Worm (Caenorhabditis elegans) whole organism, L1 larva: ENCODE measurements around the gene ubq-1.
A peak's percentile ranks its signal among the peaks of the same experiment; 100 is the strongest.

Experiments used
- C16A3.4 ChIP-seq: fragments of 150-350 bp; optimal IDR thresholded peaks from 2 replicates; lab custom pipeline; 2014; ENCODE audit warnings: missing biosample characterization, missing genetic modification characterization
- C34B4.2 ChIP-seq: sonication (generic microtip); optimal IDR thresholded peaks from 2 replicates; lab custom pipeline; 2017; ENCODE audit warnings: mild to moderate bottlenecking, missing genetic modification characterization, missing compliant biosample characterization
- F16B12.6 ChIP-seq: fragments of 150-350 bp; optimal IDR thresholded peaks from 2 replicates; lab custom pipeline; 2014; ENCODE audit warnings: missing biosample characterization, missing genetic modification characterization
- aha-1 ChIP-seq: fragments of 150-350 bp; optimal IDR thresholded peaks from 2 replicates; lab custom pipeline; 2014; ENCODE audit warnings: missing biosample characterization, missing genetic modification characterization
- aly-2 ChIP-seq: fragments of 150-350 bp; optimal IDR thresholded peaks from 2 replicates; lab custom pipeline; 2014; ENCODE audit warnings: missing biosample characterization, missing genetic modification characterization
- ceh-63 ChIP-seq: fragments of 200-800 bp; sonication (Bioruptor generic); optimal IDR thresholded peaks from 2 replicates; lab custom pipeline; 2018; ENCODE audit warnings: mild to moderate bottlenecking, missing genetic modification characterization, missing compliant biosample characterization
- ceh-82 ChIP-seq, 3 experiments: fragments of 150-350 bp in 1 of 3; sonication (generic microtip) in 2 of 3; optimal IDR thresholded peaks; 2 replicates each; lab custom pipeline; 2014 to 2017; ENCODE audit warnings: missing biosample characterization in 3 of 3, missing genetic modification characterization in 3 of 3
- dsc-1 ChIP-seq: sonication (generic microtip); optimal IDR thresholded peaks from 2 replicates; lab custom pipeline; 2016; ENCODE audit warnings: mild to moderate bottlenecking, missing genetic modification characterization, missing compliant biosample characterization
- efl-1 ChIP-seq, 4 experiments: fragments of 150-350 bp; optimal IDR thresholded peaks in 3 of 4; peaks in 1 of 4; 1 replicate in 1 of 4; 2 replicates in 3 of 4; lab custom pipeline; 2014; ENCODE audit warnings: missing biosample characterization in 2 of 4, missing genetic modification characterization in 2 of 4, missing genetic modification reagents in 2 of 4
- efl-3 ChIP-seq: fragments of 200-800 bp; sonication (Bioruptor generic); optimal IDR thresholded peaks from 2 replicates; lab custom pipeline; 2018; ENCODE audit warnings: mild to moderate bottlenecking, missing genetic modification characterization, missing compliant biosample characterization
- egl-27 ChIP-seq, 2 experiments: fragments of 150-350 bp in 1 of 2; sonication (generic microtip); optimal IDR thresholded peaks; 3 replicates each; lab custom pipeline; 2017 to 2018; ENCODE audit warnings: missing biosample characterization in 2 of 2, missing genetic modification characterization in 2 of 2, missing genetic modification reagents in 2 of 2
- elt-2 ChIP-seq: sonication (generic microtip); optimal IDR thresholded peaks from 2 replicates; lab custom pipeline; 2016; ENCODE audit warnings: missing genetic modification characterization, mild to moderate bottlenecking, inconsistent platforms, missing compliant biosample characterization, missing genetic modification reagents
- elt-3 ChIP-seq, 6 experiments: fragments of 150-350 bp in 1 of 6; sonication (generic microtip); optimal IDR thresholded peaks; 2 replicates each; lab custom pipeline; 2017 to 2018; ENCODE audit warnings: missing biosample characterization in 6 of 6, missing genetic modification characterization in 6 of 6, inconsistent platforms in 1 of 6
- ets-5 ChIP-seq: fragments of 200-800 bp; sonication (Bioruptor generic); IDR thresholded peaks from 2 replicates; pipeline ENCODE4 v1.3.6; 2022; ENCODE audit warnings: missing genetic modification characterization, missing compliant biosample characterization
- fkh-8 ChIP-seq: sonication (generic microtip); optimal IDR thresholded peaks from 2 replicates; lab custom pipeline; 2016; ENCODE audit warnings: mild to moderate bottlenecking, missing genetic modification characterization, missing compliant biosample characterization
- fos-1 ChIP-seq: fragments of 150-350 bp; optimal IDR thresholded peaks from 2 replicates; lab custom pipeline; 2014; ENCODE audit warnings: missing biosample characterization, missing genetic modification characterization
- grh-1 ChIP-seq: fragments of 200-800 bp; sonication (Bioruptor generic); IDR thresholded peaks from 2 replicates; pipeline ENCODE4 v1.3.6; 2022; ENCODE audit warnings: missing genetic modification reagents, missing genetic modification characterization, missing compliant biosample characterization
- hpl-2 ChIP-seq: fragments of 150-350 bp; optimal IDR thresholded peaks from 2 replicates; lab custom pipeline; 2014; ENCODE audit warnings: missing biosample characterization, missing genetic modification reagents, missing genetic modification characterization
- isw-1 ChIP-seq: fragments of 200-800 bp; sonication (Bioruptor generic); IDR thresholded peaks from 2 replicates; pipeline ENCODE4 v1.3.6; 2022; ENCODE audit warnings: missing genetic modification characterization, missing compliant biosample characterization
- lin-15B ChIP-seq: fragments of 150-350 bp; sonication (generic microtip); optimal IDR thresholded peaks from 3 replicates; lab custom pipeline; 2014; ENCODE audit warnings: missing biosample characterization, missing genetic modification characterization
- mab-9 ChIP-seq: fragments of 200-800 bp; sonication (Bioruptor generic); IDR thresholded peaks from 2 replicates; pipeline ENCODE4 v1.3.6; 2022; ENCODE audit warnings: missing genetic modification reagents, missing genetic modification characterization, missing compliant biosample characterization
- mef-2 ChIP-seq: fragments of 150-350 bp; optimal IDR thresholded peaks from 2 replicates; lab custom pipeline; 2014; ENCODE audit warnings: missing biosample characterization, missing genetic modification characterization
- mep-1 ChIP-seq: fragments of 150-350 bp; optimal IDR thresholded peaks from 2 replicates; lab custom pipeline; 2014; ENCODE audit warnings: missing biosample characterization, missing genetic modification characterization
- nhr-12 ChIP-seq: sonication (generic microtip); optimal IDR thresholded peaks from 2 replicates; lab custom pipeline; 2017; ENCODE audit warnings: missing biosample characterization, missing genetic modification characterization
- nhr-19 ChIP-seq: fragments of 200-800 bp; sonication (Bioruptor generic); conservative IDR thresholded peaks from 2 replicates; pipeline ENCODE4 v1.3.6; 2022; ENCODE audit warnings: missing genetic modification characterization, missing compliant biosample characterization
- nhr-20 ChIP-seq: sonication (generic microtip); optimal IDR thresholded peaks from 2 replicates; lab custom pipeline; 2016; ENCODE audit warnings: mild to moderate bottlenecking, missing genetic modification characterization, missing compliant biosample characterization
- nhr-28 ChIP-seq: fragments of 150-350 bp; optimal IDR thresholded peaks from 2 replicates; lab custom pipeline; 2014; ENCODE audit warnings: missing biosample characterization, missing genetic modification characterization
- nhr-47 ChIP-seq: sonication (generic microtip); optimal IDR thresholded peaks from 2 replicates; lab custom pipeline; 2016; ENCODE audit warnings: mild to moderate bottlenecking, missing genetic modification characterization, moderate library complexity, missing compliant biosample characterization
- nhr-76 ChIP-seq: sonication (generic microtip); optimal IDR thresholded peaks from 2 replicates; lab custom pipeline; 2017; ENCODE audit warnings: missing biosample characterization, missing genetic modification characterization
- nhr-77 ChIP-seq: fragments of 150-350 bp; optimal IDR thresholded peaks from 2 replicates; lab custom pipeline; 2014; ENCODE audit warnings: missing biosample characterization, missing genetic modification characterization
- nhr-84 ChIP-seq: sonication (generic microtip); optimal IDR thresholded peaks from 2 replicates; lab custom pipeline; 2017; ENCODE audit warnings: missing biosample characterization, missing genetic modification characterization
- pag-3 ChIP-seq: sonication (generic microtip); optimal IDR thresholded peaks from 2 replicates; lab custom pipeline; 2017; ENCODE audit warnings: missing genetic modification characterization, mild to moderate bottlenecking, missing compliant biosample characterization, antibody characterized with exemption, borderline replicate concordance; ENCODE audit not compliant: insufficient read depth
- rnt-1 ChIP-seq: sonication (generic microtip); optimal IDR thresholded peaks from 2 replicates; lab custom pipeline; 2016; ENCODE audit warnings: mild to moderate bottlenecking, missing genetic modification characterization, moderate library complexity, missing compliant biosample characterization
- skn-1 ChIP-seq: fragments of 150-350 bp; optimal IDR thresholded peaks from 2 replicates; lab custom pipeline; 2014; ENCODE audit warnings: missing biosample characterization, missing genetic modification characterization
- sox-4 ChIP-seq: sonication (generic microtip); optimal IDR thresholded peaks from 2 replicates; lab custom pipeline; 2016; ENCODE audit warnings: missing genetic modification characterization, missing compliant biosample characterization
- sptf-1 ChIP-seq: fragments of 150-350 bp; optimal IDR thresholded peaks from 2 replicates; lab custom pipeline; 2014; ENCODE audit warnings: missing biosample characterization, missing genetic modification characterization
- swsn-7 ChIP-seq: sonication (generic microtip); optimal IDR thresholded peaks from 2 replicates; lab custom pipeline; 2016; ENCODE audit warnings: missing genetic modification characterization, missing compliant biosample characterization
- tbx-2 ChIP-seq: sonication (generic microtip); optimal IDR thresholded peaks from 2 replicates; lab custom pipeline; 2016; ENCODE audit warnings: missing genetic modification characterization, missing compliant biosample characterization
- tlp-1 ChIP-seq: fragments of 150-350 bp; optimal IDR thresholded peaks from 2 replicates; lab custom pipeline; 2014; ENCODE audit warnings: missing biosample characterization, missing genetic modification characterization
- unc-30 ChIP-seq: sonication (generic microtip); optimal IDR thresholded peaks from 2 replicates; lab custom pipeline; 2017; ENCODE audit warnings: missing biosample characterization, missing genetic modification characterization
- unc-62 ChIP-seq: fragments of 150-350 bp; optimal IDR thresholded peaks from 2 replicates; lab custom pipeline; 2014; ENCODE audit warnings: missing biosample characterization, missing genetic modification reagents, missing genetic modification characterization
- unc-86 ChIP-seq: sonication (generic microtip); optimal IDR thresholded peaks from 2 replicates; lab custom pipeline; 2016; ENCODE audit warnings: missing genetic modification characterization, missing compliant biosample characterization
- unc-98 ChIP-seq: fragments of 200-800 bp; sonication (Bioruptor generic); IDR thresholded peaks from 2 replicates; pipeline ENCODE4 v1.3.6; 2022; ENCODE audit warnings: missing genetic modification characterization, missing compliant biosample characterization
- xbp-1 ChIP-seq: sonication (generic microtip); optimal IDR thresholded peaks from 2 replicates; lab custom pipeline; 2016; ENCODE audit warnings: missing genetic modification characterization, missing compliant biosample characterization
- ztf-4 ChIP-seq: fragments of 150-350 bp; optimal IDR thresholded peaks from 2 replicates; lab custom pipeline; 2014; ENCODE audit warnings: missing biosample characterization, missing genetic modification characterization

Gene ubq-1

ce11 chrIII:5925724-5926123 is 14.3 kb upstream of the ubq-1 start, which contains the start of the genes dnc-2 and bcl-7 (continued):
- no peak for TF ChIP-seq grh-1 (GFP tag; lab: Robert Waterston, UW)
- no peak for TF ChIP-seq efl-3 (GFP tag; lab: Kevin White, UChicago)
- TF ChIP-seq C34B4.2 (tag; lab: Kevin White, UChicago): no peak
- TF ChIP-seq unc-30: no peak
- TF ChIP-seq mab-9: no peak
- no peak for TF ChIP-seq egl-27 (tag; optimal IDR thresholded peaks at IDR 0.05; lab: Kevin White, UChicago)
- TF ChIP-seq C16A3.4 (tag; lab: Kevin White, UChicago): peak; percentile 29
- TF ChIP-seq nhr-76 (tag; lab: Kevin White, UChicago): no peak
- no peak for TF ChIP-seq aly-2
- TF ChIP-seq nhr-77 (tag; lab: Kevin White, UChicago): no peak
- TF ChIP-seq ztf-4 (tag; lab: Kevin White, UChicago): no peak
- no peak for TF ChIP-seq nhr-12
- TF ChIP-seq elt-2: peak; percentile 16
- TF ChIP-seq aha-1 (tag; lab: Kevin White, UChicago): no peak
- peak; percentile 8 for TF ChIP-seq unc-86 (tag; lab: Kevin White, UChicago)
- no peak for TF ChIP-seq hpl-2 (GFP tag; lab: Kevin White, UChicago)
- TF ChIP-seq efl-1 (optimal IDR thresholded peaks at IDR 0.05; lab: Kevin White, UChicago): peak; percentile 70 to 79
- TF ChIP-seq efl-1 (GFP tag; optimal IDR thresholded peaks at IDR 0.05 in 1 of 2; lab: Kevin White, UChicago): peak; percentile 66 to 92
- TF ChIP-seq nhr-28 (tag; lab: Kevin White, UChicago): no peak
- TF ChIP-seq mef-2: no peak
- no peak for TF ChIP-seq tlp-1 (tag; lab: Kevin White, UChicago)
- TF ChIP-seq unc-98 (GFP tag; lab: Robert Waterston, UW): no peak
- peak; percentile 60 for TF ChIP-seq dsc-1 (tag; lab: Kevin White, UChicago)
- TF ChIP-seq nhr-84 (tag; lab: Kevin White, UChicago): no peak
- TF ChIP-seq fkh-8 (tag; lab: Kevin White, UChicago): no peak
- TF ChIP-seq pag-3 (tag; lab: Kevin White, UChicago): no peak
- peak; percentile 51 for TF ChIP-seq nhr-19
- peak; percentile 66 for TF ChIP-seq rnt-1
- no peak for TF ChIP-seq sox-4 (tag; lab: Kevin White, UChicago)
- peak; percentile 45 for TF ChIP-seq F16B12.6 (tag; lab: Kevin White, UChicago)
- TF ChIP-seq nhr-20: peak; percentile 65
- no peak for TF ChIP-seq ets-5 (GFP tag; lab: Robert Waterston, UW)
- peak; percentile 63 for TF ChIP-seq swsn-7 (tag; lab: Kevin White, UChicago)
- TF ChIP-seq mep-1 (tag; lab: Kevin White, UChicago): peak; percentile 59
- peak in 2 of 3 experiments; percentile 37 to 49 for TF ChIP-seq ceh-82 (tag; optimal IDR thresholded peaks at IDR 0.05; lab: Kevin White, UChicago)
- peak; percentile 38 for TF ChIP-seq tbx-2
- TF ChIP-seq nhr-47 (tag; lab: Kevin White, UChicago): peak; percentile 72
- TF ChIP-seq unc-62 (GFP tag; lab: Kevin White, UChicago): no peak
- TF ChIP-seq xbp-1 (tag; lab: Kevin White, UChicago): peak; percentile 57
- peak; percentile 31 for TF ChIP-seq fos-1 (tag; lab: Kevin White, UChicago)
- TF ChIP-seq isw-1: no peak; the same call in 1 of the 2 replicates
- peak; percentile 62 for TF ChIP-seq skn-1 (tag; lab: Kevin White, UChicago)
- TF ChIP-seq lin-15B (tag; lab: Kevin White, UChicago): peak; percentile 58
- TF ChIP-seq ceh-63 (GFP tag; lab: Kevin White, UChicago): no peak
- peak in 2 of 6 experiments; percentile 18 to 36 for TF ChIP-seq elt-3 (tag; optimal IDR thresholded peaks at IDR 0.05; lab: Kevin White, UChicago)
- no peak for TF ChIP-seq sptf-1
